Fruit fly (Drosophila melanogaster): ENCODE measurements around the gene Myo61F.

Gene Myo61F

DNA sequence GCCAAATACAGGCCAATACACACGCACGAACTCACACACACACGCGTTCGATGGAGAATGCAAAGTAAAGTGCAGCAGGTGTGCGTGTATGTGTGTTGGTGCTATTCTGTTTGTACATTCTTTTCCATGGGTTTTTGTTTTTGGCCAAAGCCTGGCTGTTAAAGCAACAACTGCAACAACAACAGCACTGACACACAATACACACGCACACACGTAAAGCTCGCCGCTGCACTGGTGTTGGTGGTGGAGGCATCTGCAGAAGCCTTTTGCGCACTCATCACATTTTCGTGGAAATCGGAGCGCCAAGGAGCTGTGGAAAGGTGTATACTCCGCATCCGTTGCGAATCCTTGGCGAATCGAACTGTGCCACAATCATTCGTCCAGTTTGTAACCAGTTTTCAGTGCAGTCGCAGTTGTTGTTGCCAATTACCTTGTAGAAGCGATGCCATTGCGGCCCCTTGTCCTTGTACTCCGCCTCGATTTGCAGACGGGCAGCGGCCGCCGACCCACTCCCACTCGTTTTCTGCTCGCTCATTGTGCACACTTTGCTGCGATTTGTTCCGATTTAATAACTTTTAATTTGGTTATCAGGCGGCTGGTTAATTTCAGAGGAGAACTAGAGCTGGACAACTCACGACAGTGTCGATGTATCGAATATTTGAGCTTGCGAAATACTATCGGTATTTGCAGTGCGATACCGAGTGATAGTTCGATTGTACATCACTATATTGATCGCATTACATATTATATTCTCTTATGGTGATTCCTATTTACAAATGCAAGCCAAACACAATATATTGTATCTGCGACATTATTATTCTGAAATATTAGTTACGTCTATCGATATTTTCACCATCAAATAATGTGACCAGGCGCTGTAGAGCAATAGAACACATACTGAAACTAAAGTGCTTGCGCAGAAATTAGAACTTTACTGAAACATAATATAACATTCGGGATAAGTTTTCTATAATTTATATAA lies 32.0 kb downstream of the Myo61F start (continued):
- TF ChIP-seq ab (GFP tag; optimal IDR thresholded peaks at IDR 0.05) (no peak), HLH3B (GFP tag; IDR thresholded peaks at IDR 0.05) (no peak), H2.0 (GFP tag; IDR thresholded peaks at IDR 0.05) (0 out of 2 replicates have a peak, but pooled peaks have one; percentile 12), CTCF (GFP tag; optimal IDR thresholded peaks at IDR 0.05) (no peak), CG12391 (tag; optimal IDR thresholded peaks at IDR 0.05) (peak; percentile 71), Side (GFP tag; optimal IDR thresholded peaks at IDR 0.05) (peak; percentile 9), CG13123 (GFP tag; optimal IDR thresholded peaks at IDR 0.05) (peak; percentile 1), ftz-f1 (GFP tag; optimal IDR thresholded peaks at IDR 0.05) (no peak), en (GFP tag; optimal IDR thresholded peaks at IDR 0.05) (no peak), vvl (GFP tag; IDR thresholded peaks at IDR 0.05) (peak; percentile 32; the same call in 1 of the 2 replicates), tap (tag; optimal IDR thresholded peaks at IDR 0.05) (peak; percentile 19), unc-4 (GFP tag; IDR thresholded peaks at IDR 0.05; ENCODE audit: partially characterized antibody) (peak; percentile 97), ems (GFP tag; optimal IDR thresholded peaks at IDR 0.05) (peak; percentile 5), HmgD (GFP tag; optimal IDR thresholded peaks at IDR 0.05) (peak; percentile 38), CG8765 (GFP tag; IDR thresholded peaks at IDR 0.05) (no peak), nerfin-1 (tag; optimal IDR thresholded peaks at IDR 0.05) (peak; percentile 15), zen2 (GFP tag; IDR thresholded peaks at IDR 0.05; ENCODE audit: partially characterized antibody) (peak; percentile 98), pan (optimal IDR thresholded peaks at IDR 0.05) (no peak), pan (GFP tag; optimal IDR thresholded peaks at IDR 0.05 in 1 of 2, IDR thresholded peaks at IDR 0.05 in 1 of 2) (no peak), CG14710 (tag; optimal IDR thresholded peaks at IDR 0.05) (peak; percentile 57), CG33213 (GFP tag; optimal IDR thresholded peaks at IDR 0.05) (peak; percentile 21), CG4854 (GFP tag; optimal IDR thresholded peaks at IDR 0.05) (peak; percentile 10), Atf-2 (GFP tag; optimal IDR thresholded peaks at IDR 0.05) (no peak), Trl (optimal IDR thresholded peaks at IDR 0.05) (no peak), Trl (GFP tag; optimal IDR thresholded peaks at IDR 0.05) (peak; percentile 6), CG7372 (GFP tag; IDR thresholded peaks at IDR 0.05) (peak; percentile 39; the same call in 1 of the 2 replicates), CG12659 (GFP tag; optimal IDR thresholded peaks at IDR 0.05) (peak; percentile 60), tin (GFP tag; optimal IDR thresholded peaks at IDR 0.05) (peak; percentile 11), Xbp1 (GFP tag; optimal IDR thresholded peaks at IDR 0.05) (peak; percentile 46), CG6272 (GFP tag; IDR thresholded peaks at IDR 0.05) (peak; percentile 57), CG9727 (GFP tag; optimal IDR thresholded peaks at IDR 0.05) (peak; percentile 35), slbo (GFP tag; IDR thresholded peaks at IDR 0.05) (peak; percentile 77), bab2 (GFP tag; optimal IDR thresholded peaks at IDR 0.05) (peak; percentile 13), CG10654 (GFP tag; optimal IDR thresholded peaks at IDR 0.05) (no peak), ERR (GFP tag; optimal IDR thresholded peaks at IDR 0.05) (no peak), dysf (GFP tag; IDR thresholded peaks at IDR 0.05) (0 out of 3 replicates have a peak, but pooled peaks have one; percentile 5), CG17361 (GFP tag; IDR thresholded peaks at IDR 0.05) (peak; percentile 68), lab (GFP tag; optimal IDR thresholded peaks at IDR 0.05) (peak; percentile 44), ewg (GFP tag; optimal IDR thresholded peaks at IDR 0.05) (peak; percentile 55), Dip3 (GFP tag; optimal IDR thresholded peaks at IDR 0.05) (no peak), jumu (GFP tag; optimal IDR thresholded peaks at IDR 0.05) (peak; percentile 40), CG10979 (tag; optimal IDR thresholded peaks at IDR 0.05) (peak; percentile 19), fu2 (GFP tag; optimal IDR thresholded peaks at IDR 0.05) (no peak), E2f1 (GFP tag; IDR thresholded peaks at IDR 0.05) (peak; percentile 37; the same call in 1 of the 2 replicates), CG9932 (GFP tag; IDR thresholded peaks at IDR 0.05) (peak; percentile 81), lov (optimal IDR thresholded peaks at IDR 0.05) (no peak), lov (GFP tag; IDR thresholded peaks at IDR 0.05) (no peak), CG8924 (tag; optimal IDR thresholded peaks at IDR 0.05) (peak; percentile 42), Dbx (GFP tag; IDR thresholded peaks at IDR 0.05) (peak; percentile 56; the same call in 1 of the 3 replicates), cwo (GFP tag; optimal IDR thresholded peaks at IDR 0.05) (no peak)

Data from whole organism, embryonic.